Worm (Caenorhabditis elegans) whole organism, young adult: ENCODE measurements around the gene M03B6.5.
A peak's percentile ranks its signal among the peaks of the same experiment; 100 is the strongest.

Experiments
- B0019.2 ChIP-seq: fragments of 200-800 bp; sonication (Bioruptor generic); conservative IDR thresholded peaks from 2 replicates; pipeline ENCODE4 v1.3.6; 2022; ENCODE audit warnings: missing genetic modification reagents, missing genetic modification characterization, missing compliant biosample characterization
- F57C9.4 ChIP-seq: sonication (generic microtip); optimal IDR thresholded peaks from 2 replicates; lab custom pipeline; 2017; ENCODE audit warnings: mild to moderate bottlenecking, missing genetic modification characterization, missing compliant biosample characterization
- akir-1 ChIP-seq: fragments of 200-800 bp; sonication (Bioruptor generic); optimal IDR thresholded peaks from 2 replicates; lab custom pipeline; 2018; ENCODE audit warnings: mild to moderate bottlenecking, missing genetic modification characterization, moderate library complexity, missing compliant biosample characterization
- nfya-2 ChIP-seq: fragments of 200-800 bp; sonication (Bioruptor generic); IDR thresholded peaks from 2 replicates; pipeline ENCODE4 v1.3.6; 2022; ENCODE audit warnings: missing genetic modification reagents, missing genetic modification characterization, missing compliant biosample characterization
- nhr-179 ChIP-seq: sonication (generic microtip); optimal IDR thresholded peaks from 2 replicates; lab custom pipeline; 2016; ENCODE audit warnings: mild to moderate bottlenecking, missing genetic modification characterization, missing compliant biosample characterization
- snpc-3.4 ChIP-seq: sonication (generic microtip); optimal IDR thresholded peaks from 2 replicates; lab custom pipeline; 2017; ENCODE audit warnings: missing genetic modification characterization, mild to moderate bottlenecking, missing compliant biosample characterization, antibody characterized with exemption, moderate library complexity, missing genotype, missing genetic modification reagents
- somi-1 ChIP-seq: fragments of 200-800 bp; sonication (Bioruptor generic); optimal IDR thresholded peaks from 2 replicates; lab custom pipeline; 2018; ENCODE audit warnings: mild to moderate bottlenecking, missing genetic modification characterization, missing compliant biosample characterization
- tbp1 ChIP-seq: fragments of 200-800 bp; sonication (Bioruptor generic); optimal IDR thresholded peaks from 2 replicates; lab custom pipeline; 2018; ENCODE audit warnings: mild to moderate bottlenecking, missing genetic modification characterization, missing compliant biosample characterization
- ztf-25 ChIP-seq: fragments of 200-800 bp; sonication (Bioruptor generic); IDR thresholded peaks from 2 replicates; pipeline ENCODE4 v1.3.6; 2022; ENCODE audit warnings: missing genetic modification reagents, missing genetic modification characterization, missing compliant biosample characterization
- ztf-28 ChIP-seq: fragments of 200-800 bp; sonication (Bioruptor generic); IDR thresholded peaks from 2 replicates; pipeline ENCODE4 v1.3.6; 2022; ENCODE audit warnings: missing genetic modification reagents, missing genetic modification characterization, missing compliant biosample characterization

Gene M03B6.5

ce11 chrX:13886195-13886594 lies 42.4 kb downstream of the M03B6.5 start (continued):
- TF ChIP-seq ztf-28 (GFP tag; lab: Robert Waterston, UW), result 0 out of 2 replicates have a peak, but pooled peaks have one; percentile 27

ce11 chrX:13893256-13893655 lies 49.5 kb downstream of the M03B6.5 start, which contains the start of gene sra-37:
Gene sra-37 (minus strand): TSS chrX:13893356.
- TF ChIP-seq ztf-25, result no peak
- no peak for TF ChIP-seq akir-1 (GFP tag; lab: Kevin White, UChicago)
- TF ChIP-seq nhr-179, result no peak
- TF ChIP-seq ztf-28 (GFP tag; lab: Robert Waterston, UW), result no peak
- no peak for TF ChIP-seq snpc-3.4 (tag; lab: Kevin White, UChicago)
- no peak for TF ChIP-seq nfya-2 (GFP tag; lab: Robert Waterston, UW)
- TF ChIP-seq F57C9.4 (tag; lab: Kevin White, UChicago), result no peak
- no peak for TF ChIP-seq somi-1 (GFP tag; lab: Kevin White, UChicago)
- no peak for TF ChIP-seq tbp1 (GFP tag; lab: Kevin White, UChicago)
- no peak for TF ChIP-seq B0019.2 (GFP tag; lab: Robert Waterston, UW)
